Fruit fly (Drosophila melanogaster) whole organism, embryonic: ENCODE measurements around the gene Naa20A.

Source experiments
- Antp ChIP-seq: fragments of 200-800 bp; sonication (Bioruptor generic); optimal IDR thresholded peaks from 3 replicates; lab custom pipeline; 2016; ENCODE audit warnings: missing biosample characterization, missing genetic modification characterization
- Blimp-1 ChIP-seq: fragments of 200-800 bp; sonication (Bioruptor generic); optimal IDR thresholded peaks from 3 replicates; lab custom pipeline; 2018; ENCODE audit warnings: missing biosample characterization, missing genetic modification characterization, mild to moderate bottlenecking, moderate library complexity, missing genetic modification reagents
- CG10209 ChIP-seq: fragments of 200-800 bp; sonication (Bioruptor generic); optimal IDR thresholded peaks from 3 replicates; lab custom pipeline; 2017; ENCODE audit warnings: missing biosample characterization, mild to moderate bottlenecking, missing genetic modification characterization, missing genetic modification reagents
- CG11456 ChIP-seq: fragments of 200-800 bp; sonication (Bioruptor generic); IDR thresholded peaks from 3 replicates; pipeline ENCODE4 v1.3.6; 2022; ENCODE audit warnings: missing biosample characterization, missing genetic modification characterization
- CG11723 ChIP-seq: fragments of 200-800 bp; sonication (Bioruptor generic); optimal IDR thresholded peaks from 2 replicates; lab custom pipeline; 2017; ENCODE audit warnings: missing biosample characterization, mild to moderate bottlenecking, missing genetic modification characterization
- CG12071 ChIP-seq: fragments of 200-800 bp; sonication (Bioruptor generic); optimal IDR thresholded peaks from 3 replicates; lab custom pipeline; 2018; ENCODE audit warnings: missing biosample characterization, mild to moderate bottlenecking, missing genetic modification characterization
- CG12659 ChIP-seq: fragments of 200-800 bp; sonication (Bioruptor generic); optimal IDR thresholded peaks from 3 replicates; lab custom pipeline; 2017; ENCODE audit warnings: mild to moderate bottlenecking, missing biosample characterization, missing genetic modification reagents, missing genetic modification characterization
- CG13123 ChIP-seq: fragments of 200-800 bp; sonication (Bioruptor generic); optimal IDR thresholded peaks from 2 replicates; lab custom pipeline; 2016; ENCODE audit warnings: missing biosample characterization, missing genetic modification characterization
- CG15269 ChIP-seq: fragments of 200-800 bp; sonication (Bioruptor generic); optimal IDR thresholded peaks from 2 replicates; lab custom pipeline; 2018; ENCODE audit warnings: missing biosample characterization, mild to moderate bottlenecking, missing genetic modification characterization, moderate library complexity
- CG16779 ChIP-seq: fragments of 200-800 bp; sonication (Bioruptor generic); IDR thresholded peaks from 2 replicates; pipeline ENCODE4 v1.3.6; 2022; ENCODE audit warnings: missing biosample characterization, missing genetic modification characterization
- CG18262 ChIP-seq: fragments of 200-800 bp; optimal IDR thresholded peaks from 3 replicates; lab custom pipeline; 2019; ENCODE audit warnings: missing biosample characterization, mild to moderate bottlenecking, missing genetic modification characterization, moderate library complexity
- CG18476 ChIP-seq: fragments of 200-800 bp; sonication (Bioruptor generic); optimal IDR thresholded peaks from 2 replicates; lab custom pipeline; 2016; ENCODE audit warnings: missing biosample characterization, mild to moderate bottlenecking, missing genetic modification characterization
- CG2116 ChIP-seq: fragments of 200-800 bp; sonication (Bioruptor generic); optimal IDR thresholded peaks from 3 replicates; lab custom pipeline; 2018; ENCODE audit warnings: missing biosample characterization, mild to moderate bottlenecking, missing genetic modification characterization
- CG34224 ChIP-seq: fragments of 200-800 bp; sonication (Bioruptor generic); IDR thresholded peaks from 3 replicates; pipeline ENCODE4 v1.3.6; 2022; ENCODE audit warnings: missing biosample characterization, missing genetic modification characterization; ENCODE audit not compliant: partially characterized antibody
- CG4424 ChIP-seq: fragments of 200-800 bp; sonication (Bioruptor generic); optimal IDR thresholded peaks from 3 replicates; lab custom pipeline; 2016; ENCODE audit warnings: missing biosample characterization, missing genetic modification characterization
- CG6683 ChIP-seq: fragments of 200-800 bp; sonication (Bioruptor generic); optimal IDR thresholded peaks from 2 replicates; lab custom pipeline; 2017; ENCODE audit warnings: missing biosample characterization, mild to moderate bottlenecking, missing genetic modification characterization, missing genetic modification reagents
- CG8765 ChIP-seq: fragments of 200-800 bp; sonication (Bioruptor generic); IDR thresholded peaks from 2 replicates; pipeline ENCODE4 v1.3.6; 2022; ENCODE audit warnings: missing biosample characterization, missing genetic modification characterization
- CG9437 ChIP-seq: fragments of 200-800 bp; sonication (Bioruptor generic); optimal IDR thresholded peaks from 2 replicates; lab custom pipeline; 2018; ENCODE audit warnings: missing biosample characterization, mild to moderate bottlenecking, missing genetic modification characterization
- CG9876 ChIP-seq: fragments of 200-800 bp; sonication (Bioruptor generic); optimal IDR thresholded peaks from 2 replicates; lab custom pipeline; 2016; ENCODE audit warnings: missing biosample characterization, missing genetic modification characterization
- Chrac-16 ChIP-seq: fragments of 200-800 bp; sonication (Bioruptor generic); optimal IDR thresholded peaks from 3 replicates; lab custom pipeline; 2016; ENCODE audit warnings: missing biosample characterization, missing genetic modification characterization
- Fer1 ChIP-seq: fragments of 200-800 bp; sonication (Bioruptor generic); optimal IDR thresholded peaks from 2 replicates; lab custom pipeline; 2017; ENCODE audit warnings: missing biosample characterization, mild to moderate bottlenecking, missing genetic modification characterization
- GATAe ChIP-seq: fragments of 200-800 bp; sonication (Bioruptor generic); conservative IDR thresholded peaks from 2 replicates; pipeline ENCODE4 v1.3.6; 2022; ENCODE audit warnings: missing biosample characterization, missing genetic modification characterization
- HLHmδ ChIP-seq: fragments of 200-800 bp; sonication (Bioruptor generic); optimal IDR thresholded peaks from 2 replicates; lab custom pipeline; 2018; ENCODE audit warnings: missing biosample characterization, mild to moderate bottlenecking, missing genetic modification characterization, moderate library complexity
- Hand ChIP-seq: fragments of 200-800 bp; sonication (Bioruptor generic); optimal IDR thresholded peaks from 2 replicates; lab custom pipeline; 2017; ENCODE audit warnings: mild to moderate bottlenecking, missing biosample characterization, missing genetic modification reagents, missing genetic modification characterization
- HmgD ChIP-seq: fragments of 200-800 bp; sonication (Bioruptor generic); optimal IDR thresholded peaks from 3 replicates; lab custom pipeline; 2016; ENCODE audit warnings: missing biosample characterization, missing genetic modification characterization
- Meics ChIP-seq: fragments of 200-800 bp; sonication (Bioruptor generic); optimal IDR thresholded peaks from 2 replicates; lab custom pipeline; 2017; ENCODE audit warnings: missing biosample characterization, mild to moderate bottlenecking, missing genetic modification characterization
- PHDP ChIP-seq: fragments of 200-800 bp; sonication (Bioruptor generic); optimal IDR thresholded peaks from 3 replicates; lab custom pipeline; 2018; ENCODE audit warnings: missing biosample characterization, mild to moderate bottlenecking, missing genetic modification characterization, moderate library complexity
- Rx ChIP-seq: fragments of 200-800 bp; sonication (Bioruptor generic); IDR thresholded peaks from 2 replicates; pipeline ENCODE4 v1.3.6; 2022; ENCODE audit warnings: missing biosample characterization, missing genetic modification characterization
- Sry-δ ChIP-seq: fragments of 200-800 bp; sonication (Bioruptor generic); optimal IDR thresholded peaks from 2 replicates; lab custom pipeline; 2016; ENCODE audit warnings: missing biosample characterization, missing genetic modification characterization
- Xrp1 ChIP-seq: fragments of 200-800 bp; sonication (Bioruptor generic); IDR thresholded peaks from 2 replicates; pipeline ENCODE4 v1.3.6; 2022; ENCODE audit warnings: missing biosample characterization, missing genetic modification characterization
- ap ChIP-seq: fragments of 200-800 bp; sonication (Bioruptor generic); IDR thresholded peaks from 2 replicates; pipeline ENCODE4 v1.3.6; 2022; ENCODE audit warnings: missing biosample characterization, missing genetic modification characterization
- ara ChIP-seq: fragments of 200-800 bp; sonication (Bioruptor generic); IDR thresholded peaks from 2 replicates; pipeline ENCODE4 v1.3.6; 2022; ENCODE audit warnings: missing biosample characterization, missing genetic modification characterization
- ash1 ChIP-seq: fragments of 200-800 bp; sonication (Bioruptor generic); optimal IDR thresholded peaks from 2 replicates; lab custom pipeline; 2018; ENCODE audit warnings: missing biosample characterization, mild to moderate bottlenecking, missing genetic modification characterization
- btn ChIP-seq: fragments of 200-800 bp; sonication (Bioruptor generic); optimal IDR thresholded peaks from 2 replicates; lab custom pipeline; 2016; ENCODE audit warnings: missing biosample characterization, missing genetic modification characterization
- chinmo ChIP-seq: fragments of 200-800 bp; sonication (Bioruptor generic); IDR thresholded peaks from 4 replicates; pipeline ENCODE4 v1.3.6; 2022; ENCODE audit warnings: missing biosample characterization, missing genetic modification characterization; ENCODE audit not compliant: partially characterized antibody
- cwo ChIP-seq: fragments of 200-800 bp; sonication (Bioruptor generic); optimal IDR thresholded peaks from 3 replicates; lab custom pipeline; 2017; ENCODE audit warnings: missing biosample characterization, missing genetic modification characterization, mild to moderate bottlenecking, moderate library complexity, missing genetic modification reagents
- ems ChIP-seq: fragments of 200-800 bp; sonication (Bioruptor generic); optimal IDR thresholded peaks from 3 replicates; lab custom pipeline; 2016; ENCODE audit warnings: missing biosample characterization, missing genetic modification characterization
- exex ChIP-seq: fragments of 200-800 bp; sonication (Bioruptor generic); optimal IDR thresholded peaks from 4 replicates; lab custom pipeline; 2018; ENCODE audit warnings: missing biosample characterization, mild to moderate bottlenecking, missing genetic modification characterization, moderate library complexity
- ham ChIP-seq: fragments of 200-800 bp; sonication (Bioruptor generic); IDR thresholded peaks from 2 replicates; pipeline ENCODE4 v1.3.6; 2022; ENCODE audit warnings: missing biosample characterization, missing genetic modification characterization
- her ChIP-seq: fragments of 200-800 bp; sonication (Bioruptor generic); optimal IDR thresholded peaks from 2 replicates; lab custom pipeline; 2016; ENCODE audit warnings: missing biosample characterization, missing genetic modification characterization
- ind ChIP-seq: fragments of 200-800 bp; sonication (Bioruptor generic); optimal IDR thresholded peaks from 3 replicates; lab custom pipeline; 2016; ENCODE audit warnings: missing biosample characterization, missing genetic modification characterization
- ken ChIP-seq: fragments of 200-800 bp; sonication (Bioruptor generic); IDR thresholded peaks from 3 replicates; pipeline ENCODE4 v1.3.6; 2022; ENCODE audit warnings: missing biosample characterization, missing genetic modification characterization
- nau ChIP-seq: fragments of 200-800 bp; sonication (Bioruptor generic); optimal IDR thresholded peaks from 3 replicates; lab custom pipeline; 2017; ENCODE audit warnings: missing biosample characterization, mild to moderate bottlenecking, missing genetic modification characterization, missing genetic modification reagents
- nerfin-1 ChIP-seq: fragments of 200-800 bp; sonication (Bioruptor generic); optimal IDR thresholded peaks from 3 replicates; lab custom pipeline; 2019; ENCODE audit warnings: missing biosample characterization, mild to moderate bottlenecking, missing genetic modification characterization, moderate library complexity
- slbo ChIP-seq: fragments of 200-800 bp; sonication (Bioruptor generic); IDR thresholded peaks from 2 replicates; pipeline ENCODE4 v1.3.6; 2022; ENCODE audit warnings: missing biosample characterization, missing genetic modification characterization
- so ChIP-seq: fragments of 200-800 bp; sonication (Bioruptor generic); IDR thresholded peaks from 3 replicates; pipeline ENCODE4 v1.3.6; 2022; ENCODE audit warnings: missing biosample characterization, missing genetic modification characterization
- toy ChIP-seq: fragments of 200-800 bp; sonication (Bioruptor generic); IDR thresholded peaks from 2 replicates; pipeline ENCODE4 v1.3.6; 2022; ENCODE audit warnings: missing biosample characterization, missing genetic modification characterization
- ttk ChIP-seq: fragments of 200-800 bp; sonication (Bioruptor generic); IDR thresholded peaks from 2 replicates; pipeline ENCODE4 v2.1.2; 2022; ENCODE audit warnings: missing biosample characterization, missing genetic modification characterization
- usp ChIP-seq: fragments of >200 bp; optimal IDR thresholded peaks from 2 replicates; lab custom pipeline; 2017; ENCODE audit warnings: missing biosample characterization, missing genetic modification characterization
- vfl ChIP-seq: fragments of 200-800 bp; sonication (Bioruptor generic); optimal IDR thresholded peaks from 2 replicates; lab custom pipeline; 2016; ENCODE audit warnings: missing biosample characterization, missing genetic modification characterization
- zfh1 ChIP-seq: fragments of 200-800 bp; sonication (Bioruptor generic); IDR thresholded peaks from 3 replicates; pipeline ENCODE4 v1.3.6; 2022; ENCODE audit warnings: missing biosample characterization, missing genetic modification characterization
- zfh2 ChIP-seq: fragments of 200-800 bp; sonication (Bioruptor generic); optimal IDR thresholded peaks from 2 replicates; lab custom pipeline; 2016; ENCODE audit warnings: missing biosample characterization, missing genetic modification characterization

Naa20A gene

dm6 chrX:19637002-19637420 lies 14.1 kb upstream of the Naa20A start (continued):
- TF ChIP-seq vfl (no peak), CG34224 (no peak), HLHmδ (GFP tag; lab: Kevin White, UChicago) (peak; percentile 80), GATAe (GFP tag; lab: Robert Waterston, UW) (no peak), CG11723 (GFP tag; lab: Kevin White, UChicago) (peak; percentile 22), CG16779 (GFP tag; lab: Robert Waterston, UW) (no peak), ara (GFP tag; lab: Robert Waterston, UW) (no peak), ap (no peak), chinmo (peak; percentile 83; the same call in 3 of the 4 replicates), CG13123 (GFP tag; lab: Kevin White, UChicago) (no peak), Blimp-1 (GFP tag; lab: Kevin White, UChicago) (no peak), zfh1 (GFP tag; lab: Robert Waterston, UW) (no peak), CG18262 (tag; lab: Kevin White, UChicago) (no peak), CG8765 (GFP tag; lab: Robert Waterston, UW) (no peak), CG18476 (no peak), CG10209 (no peak), ken (GFP tag; lab: Robert Waterston, UW) (no peak), Meics (peak; percentile 11), CG4424 (GFP tag; lab: Kevin White, UChicago) (no peak), Xrp1 (no peak), ham (GFP tag; lab: Robert Waterston, UW) (no peak), cwo (no peak), nau (no peak), CG6683 (GFP tag; lab: Kevin White, UChicago) (no peak), CG9876 (GFP tag; lab: Kevin White, UChicago) (no peak), Sry-δ (GFP tag; lab: Kevin White, UChicago) (no peak), exex (tag; lab: Kevin White, UChicago) (no peak), nerfin-1 (peak; percentile 73), ems (GFP tag; lab: Kevin White, UChicago) (no peak), Antp (no peak), her (GFP tag; lab: Kevin White, UChicago) (no peak), Chrac-16 (GFP tag; lab: Kevin White, UChicago) (no peak), PHDP (no peak), ttk (no peak), CG9437 (GFP tag; lab: Kevin White, UChicago) (no peak), CG2116 (GFP tag; lab: Kevin White, UChicago) (no peak), ind (no peak), ash1 (GFP tag; lab: Kevin White, UChicago) (no peak), zfh2 (GFP tag; lab: Kevin White, UChicago) (no peak), CG12071 (no peak), usp (GFP tag; lab: Kevin White, UChicago) (no peak), so (GFP tag; lab: Robert Waterston, UW) (no peak), CG15269 (no peak), Hand (GFP tag; lab: Kevin White, UChicago) (peak; percentile 12), btn (GFP tag; lab: Kevin White, UChicago) (no peak), HmgD (GFP tag; lab: Kevin White, UChicago) (peak; percentile 10), CG12659 (GFP tag; lab: Kevin White, UChicago) (no peak), slbo (GFP tag; lab: Robert Waterston, UW) (no peak), Fer1 (GFP tag; lab: Kevin White, UChicago) (peak; percentile 29), Rx (GFP tag; lab: Robert Waterston, UW) (no peak), toy (GFP tag; lab: Robert Waterston, UW) (no peak), CG11456 (GFP tag; lab: Robert Waterston, UW) (no peak)
